Worm (Caenorhabditis elegans) whole organism, L4 larva: ENCODE results near the gene lgmn-1.
A peak's percentile ranks its signal among the peaks of the same experiment; 100 is the strongest.

Experiments
- Y105C5A.15 ChIP-seq: fragments of 200-800 bp; sonication (Bioruptor generic); IDR thresholded peaks from 2 replicates; pipeline ENCODE4 v1.3.6; 2022; ENCODE audit warnings: missing genetic modification characterization, missing compliant biosample characterization
- aly-2 ChIP-seq: sonication (generic microtip); optimal IDR thresholded peaks from 2 replicates; lab custom pipeline; 2018; ENCODE audit warnings: missing biosample characterization, missing genetic modification characterization
- ama-1 ChIP-seq: fragments of 150-350 bp; optimal IDR thresholded peaks from 2 replicates; lab custom pipeline; 2014; ENCODE audit warnings: inconsistent platforms, mixed read lengths
- duxl-1 ChIP-seq: sonication (generic microtip); optimal IDR thresholded peaks from 2 replicates; lab custom pipeline; 2016; ENCODE audit warnings: mild to moderate bottlenecking, missing genetic modification characterization, moderate library complexity, missing compliant biosample characterization; ENCODE audit not compliant: poor library complexity
- fkh-10 ChIP-seq: fragments of 150-350 bp; optimal IDR thresholded peaks from 2 replicates; lab custom pipeline; 2014; ENCODE audit warnings: missing biosample characterization, missing genetic modification reagents, missing genetic modification characterization
- nhr-11 ChIP-seq: fragments of 150-350 bp; optimal IDR thresholded peaks from 2 replicates; lab custom pipeline; 2014; ENCODE audit warnings: missing biosample characterization, missing genetic modification characterization
- nhr-48 ChIP-seq: sonication (generic microtip); optimal IDR thresholded peaks from 2 replicates; lab custom pipeline; 2016; ENCODE audit warnings: mild to moderate bottlenecking, missing genetic modification characterization, missing compliant biosample characterization
- set-16 ChIP-seq: fragments of 200-800 bp; sonication (Bioruptor generic); IDR thresholded peaks from 2 replicates; pipeline ENCODE4 v1.3.6; 2022; ENCODE audit warnings: missing genetic modification reagents, missing genetic modification characterization, missing compliant biosample characterization
- skn-1 ChIP-seq: fragments of 150-350 bp; optimal IDR thresholded peaks from 2 replicates; lab custom pipeline; 2014; ENCODE audit warnings: missing biosample characterization, missing genetic modification characterization
- zfp-3 ChIP-seq: fragments of 200-800 bp; sonication (Bioruptor generic); conservative IDR thresholded peaks from 2 replicates; pipeline ENCODE4 v1.3.6; 2022; ENCODE audit warnings: missing genetic modification reagents, missing genetic modification characterization, missing compliant biosample characterization

DNA sequence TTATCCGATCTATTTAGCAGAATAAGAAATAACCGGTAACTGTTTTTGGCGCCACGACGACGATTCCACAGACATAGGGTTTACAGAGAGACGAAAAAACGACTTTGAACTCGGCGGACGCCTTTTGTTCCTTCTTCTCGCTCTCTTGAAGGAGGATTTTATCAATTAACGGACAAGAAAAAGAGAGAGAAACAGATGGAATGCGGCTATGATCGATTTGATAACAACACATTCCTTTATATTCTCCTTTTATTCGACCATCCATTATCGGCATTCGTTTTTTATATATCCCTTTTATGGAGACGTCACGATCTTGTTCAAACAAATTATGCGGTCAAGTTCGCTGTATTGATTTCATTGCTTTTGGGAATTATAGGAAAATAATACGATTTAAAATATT, 36.0 kb downstream of the lgmn-1 start:
- TF ChIP-seq fkh-10 (GFP tag; lab: Kevin White, UChicago) = no peak
- no peak for TF ChIP-seq Y105C5A.15 (GFP tag; lab: Robert Waterston, UW)
- TF ChIP-seq skn-1 (tag; lab: Kevin White, UChicago) = no peak
- TF ChIP-seq zfp-3 (GFP tag; lab: Robert Waterston, UW) = peak; percentile 74; the same call in 1 of the 2 replicates
- TF ChIP-seq duxl-1 (tag; lab: Kevin White, UChicago) = no peak
- TF ChIP-seq nhr-11 = no peak
- no peak for TF ChIP-seq nhr-48 (tag; lab: Kevin White, UChicago)
- no peak for TF ChIP-seq aly-2
- TF ChIP-seq set-16 (GFP tag; lab: Robert Waterston, UW) = no peak
- TF ChIP-seq ama-1 = peak; percentile 87
